Worm (Caenorhabditis elegans): ENCODE measurements around the gene unc-85.
A peak's percentile ranks its signal among the peaks of the same experiment; 100 is the strongest.
"Not testable (repeated sequence)": the region's sequence is repeated elsewhere in the genome, so short reads cannot be mapped to it uniquely, and the experiment has no call there.

DNA sequence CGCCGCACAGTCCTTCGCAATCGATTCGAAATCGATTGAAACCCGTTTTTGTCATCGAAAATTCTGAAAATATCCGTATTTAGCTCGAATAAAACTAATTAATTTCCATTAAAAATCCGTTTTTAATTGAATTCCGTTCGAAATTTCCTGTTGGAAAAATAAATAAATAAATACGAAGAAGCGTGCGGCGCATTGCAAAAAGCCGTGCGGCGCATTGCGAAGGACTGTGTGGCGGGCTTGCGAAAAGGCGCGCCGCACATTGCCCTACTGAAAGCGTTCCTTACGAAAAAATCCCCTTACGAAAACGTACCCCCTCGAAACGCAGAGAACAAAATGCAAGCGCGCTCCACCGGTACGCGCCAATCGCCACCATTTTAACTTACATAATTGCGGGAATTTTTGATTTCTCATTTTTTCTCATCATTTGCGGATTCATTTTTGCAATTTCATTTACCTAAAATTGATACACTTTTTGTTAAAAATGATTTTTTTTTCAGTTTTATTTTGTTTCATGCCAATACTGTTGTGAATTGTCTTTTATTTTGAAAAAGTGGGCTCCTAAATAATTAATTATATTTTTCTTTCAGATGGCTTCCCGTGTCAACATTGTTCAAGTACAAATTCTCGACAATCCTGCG, at the start of gene unc-85:
- peak; percentile 32 for TF ChIP-seq ZK185.1 (tag; optimal IDR thresholded peaks at IDR 0.05; ENCODE audit: poor library complexity, severe bottlenecking)
- TF ChIP-seq unc-62 (GFP tag; optimal IDR thresholded peaks at IDR 0.05); ztf-3 (GFP tag; optimal IDR thresholded peaks at IDR 0.05); dpff-1 (tag; optimal IDR thresholded peaks at IDR 0.05); nfya-1 (tag; optimal IDR thresholded peaks at IDR 0.05; ENCODE audit: borderline replicate concordance, insufficient read depth); sea-2 (GFP tag; IDR thresholded peaks at IDR 0.05); hlh-26 (GFP tag; conservative IDR thresholded peaks at IDR 0.05): not testable (repeated sequence)
